Worm (Caenorhabditis elegans) whole organism, L3 larva: ENCODE measurements around the gene K02E2.1.

ENCODE experiments used
- R02D3.7 ChIP-seq: fragments of 150-350 bp; optimal IDR thresholded peaks from 2 replicates; lab custom pipeline; 2014; ENCODE audit warnings: missing biosample characterization, missing genetic modification characterization
- ZK546.5 ChIP-seq: sonication (generic microtip); optimal IDR thresholded peaks from 2 replicates; lab custom pipeline; 2017; ENCODE audit warnings: missing biosample characterization, missing genetic modification characterization
- aly-2 ChIP-seq: fragments of 150-350 bp; optimal IDR thresholded peaks from 2 replicates; lab custom pipeline; 2014; ENCODE audit warnings: missing biosample characterization, missing genetic modification characterization
- ama-1 ChIP-seq: fragments of 150-350 bp; optimal IDR thresholded peaks from 2 replicates; lab custom pipeline; 2018
- ceh-16 ChIP-seq: sonication (generic microtip); optimal IDR thresholded peaks from 2 replicates; lab custom pipeline; 2017; ENCODE audit warnings: missing biosample characterization, missing genetic modification characterization
- ceh-28 ChIP-seq: fragments of 150-350 bp; optimal IDR thresholded peaks from 2 replicates; lab custom pipeline; 2014; ENCODE audit warnings: missing biosample characterization, missing genetic modification reagents, missing genetic modification characterization
- ceh-82 ChIP-seq: fragments of 150-350 bp; optimal IDR thresholded peaks from 2 replicates; lab custom pipeline; 2014; ENCODE audit warnings: missing biosample characterization, missing genetic modification characterization
- ceh-9 ChIP-seq: sonication (generic microtip); optimal IDR thresholded peaks from 2 replicates; lab custom pipeline; 2018; ENCODE audit warnings: missing biosample characterization, missing genetic modification characterization
- daf-12 ChIP-seq: fragments of 150-350 bp; optimal IDR thresholded peaks from 2 replicates; lab custom pipeline; 2014; ENCODE audit warnings: missing biosample characterization, missing genetic modification reagents, missing genetic modification characterization
- egl-27 ChIP-seq: sonication (generic microtip); optimal IDR thresholded peaks from 4 replicates; lab custom pipeline; 2017; ENCODE audit warnings: missing biosample characterization, missing genetic modification reagents, missing genetic modification characterization
- egl-5 ChIP-seq: fragments of 150-350 bp; optimal IDR thresholded peaks from 2 replicates; lab custom pipeline; 2017; ENCODE audit warnings: missing biosample characterization, missing genetic modification reagents, missing genetic modification characterization, inconsistent platforms
- elt-1 ChIP-seq: fragments of 150-350 bp; optimal IDR thresholded peaks from 2 replicates; lab custom pipeline; 2014; ENCODE audit warnings: missing biosample characterization, missing genetic modification characterization
- elt-2 ChIP-seq: sonication (generic microtip); optimal IDR thresholded peaks from 2 replicates; lab custom pipeline; 2016; ENCODE audit warnings: missing genetic modification reagents, mild to moderate bottlenecking, missing genetic modification characterization, missing compliant biosample characterization
- elt-3 ChIP-seq, 3 experiments: fragments of 150-350 bp in 1 of 3; sonication (generic microtip) in 2 of 3; optimal IDR thresholded peaks; 2 replicates in 2 of 3; 4 replicates in 1 of 3; lab custom pipeline; 2014 to 2017; ENCODE audit warnings: missing biosample characterization in 3 of 3, missing genetic modification characterization in 3 of 3
- eor-1 ChIP-seq, 2 experiments: fragments of 150-350 bp; optimal IDR thresholded peaks; 2 replicates each; lab custom pipeline; 2014 to 2018; ENCODE audit warnings: missing biosample characterization in 2 of 2, missing genetic modification characterization in 2 of 2
- fkh-10 ChIP-seq: sonication (generic microtip); optimal IDR thresholded peaks from 2 replicates; lab custom pipeline; 2017; ENCODE audit warnings: missing biosample characterization, missing genetic modification reagents, missing genetic modification characterization
- fkh-2 ChIP-seq: fragments of 150-350 bp; optimal IDR thresholded peaks from 2 replicates; lab custom pipeline; 2014; ENCODE audit warnings: missing biosample characterization, missing genetic modification reagents, missing genetic modification characterization
- fos-1 ChIP-seq: fragments of 150-350 bp; optimal IDR thresholded peaks from 2 replicates; lab custom pipeline; 2014; ENCODE audit warnings: missing biosample characterization, missing genetic modification characterization
- hmg-11 ChIP-seq: sonication (generic microtip); optimal IDR thresholded peaks from 2 replicates; lab custom pipeline; 2016; ENCODE audit warnings: missing genetic modification characterization, missing compliant biosample characterization
- jun-1 ChIP-seq: fragments of 150-350 bp; optimal IDR thresholded peaks from 2 replicates; lab custom pipeline; 2014; ENCODE audit warnings: missing biosample characterization, missing genetic modification reagents, missing genetic modification characterization
- lin-15B ChIP-seq: fragments of 150-350 bp; optimal IDR thresholded peaks from 2 replicates; lab custom pipeline; 2014; ENCODE audit warnings: missing biosample characterization, missing genetic modification characterization
- lin-39 ChIP-seq: fragments of 150-350 bp; optimal IDR thresholded peaks from 2 replicates; lab custom pipeline; 2018; ENCODE audit warnings: missing biosample characterization, missing genetic modification reagents, missing genetic modification characterization
- lsy-12 ChIP-seq: sonication (generic microtip); optimal IDR thresholded peaks from 2 replicates; lab custom pipeline; 2016; ENCODE audit warnings: mild to moderate bottlenecking, missing genetic modification characterization, missing compliant biosample characterization
- mdl-1 ChIP-seq: fragments of 150-350 bp; optimal IDR thresholded peaks from 2 replicates; lab custom pipeline; 2014; ENCODE audit warnings: missing biosample characterization, missing genetic modification characterization
- mml-1 ChIP-seq: fragments of 150-350 bp; sonication (generic microtip); optimal IDR thresholded peaks from 3 replicates; lab custom pipeline; 2014; ENCODE audit warnings: missing biosample characterization, missing genetic modification characterization
- nfya-1 ChIP-seq: sonication (generic microtip); optimal IDR thresholded peaks from 2 replicates; lab custom pipeline; 2017; ENCODE audit warnings: missing genetic modification characterization, mild to moderate bottlenecking, missing compliant biosample characterization, antibody characterized with exemption, moderate library complexity; ENCODE audit not compliant: insufficient read depth
- nhr-11 ChIP-seq: fragments of 150-350 bp; optimal IDR thresholded peaks from 2 replicates; lab custom pipeline; 2014; ENCODE audit warnings: missing biosample characterization, missing genetic modification characterization
- nhr-12 ChIP-seq: fragments of 150-350 bp; optimal IDR thresholded peaks from 2 replicates; lab custom pipeline; 2014; ENCODE audit warnings: missing biosample characterization, missing genetic modification characterization
- nhr-23 ChIP-seq: fragments of 150-350 bp; optimal IDR thresholded peaks from 2 replicates; lab custom pipeline; 2014; ENCODE audit warnings: missing biosample characterization, missing genetic modification reagents, missing genetic modification characterization
- nhr-237 ChIP-seq: fragments of 150-350 bp; optimal IDR thresholded peaks from 2 replicates; lab custom pipeline; 2014; ENCODE audit warnings: missing biosample characterization, missing genetic modification characterization
- nhr-25 ChIP-seq: sonication (generic microtip); optimal IDR thresholded peaks from 2 replicates; lab custom pipeline; 2017; ENCODE audit warnings: missing biosample characterization, missing genetic modification characterization
- nhr-28 ChIP-seq: fragments of 150-350 bp; optimal IDR thresholded peaks from 2 replicates; lab custom pipeline; 2014; ENCODE audit warnings: missing biosample characterization, missing genetic modification characterization
- nhr-43 ChIP-seq: sonication (generic microtip); optimal IDR thresholded peaks from 2 replicates; lab custom pipeline; 2016; ENCODE audit warnings: mild to moderate bottlenecking, missing genetic modification characterization, missing compliant biosample characterization; ENCODE audit not compliant: poor library complexity, severe bottlenecking
- nhr-67 ChIP-seq: fragments of 150-350 bp; optimal IDR thresholded peaks from 2 replicates; lab custom pipeline; 2014; ENCODE audit warnings: missing biosample characterization, missing genetic modification characterization
- nhr-76 ChIP-seq: fragments of 150-350 bp; sonication (generic microtip); optimal IDR thresholded peaks from 5 replicates; lab custom pipeline; 2014; ENCODE audit warnings: missing biosample characterization, missing genetic modification characterization
- nhr-77 ChIP-seq: fragments of 150-350 bp; optimal IDR thresholded peaks from 2 replicates; lab custom pipeline; 2014; ENCODE audit warnings: missing biosample characterization, missing genetic modification characterization
- pha-4 ChIP-seq: fragments of 150-350 bp; optimal IDR thresholded peaks from 2 replicates; lab custom pipeline; 2014; ENCODE audit warnings: missing biosample characterization, missing genetic modification reagents, missing genetic modification characterization
- pqm-1 ChIP-seq: fragments of 150-350 bp; optimal IDR thresholded peaks from 2 replicates; lab custom pipeline; 2017; ENCODE audit warnings: missing biosample characterization, missing genetic modification characterization, inconsistent platforms
- sea-2 ChIP-seq: fragments of 150-350 bp; sonication (generic microtip); optimal IDR thresholded peaks from 4 replicates; lab custom pipeline; 2014; ENCODE audit warnings: missing biosample characterization, missing genetic modification reagents, missing genetic modification characterization
- skn-1 ChIP-seq: fragments of 150-350 bp; optimal IDR thresholded peaks from 2 replicates; lab custom pipeline; 2014; ENCODE audit warnings: missing biosample characterization, missing genetic modification characterization
- snpc-4 ChIP-seq: fragments of 150-350 bp; optimal IDR thresholded peaks from 2 replicates; lab custom pipeline; 2014; ENCODE audit warnings: missing biosample characterization, missing genetic modification characterization
- tbx-2 ChIP-seq: sonication (generic microtip); optimal IDR thresholded peaks from 2 replicates; lab custom pipeline; 2016; ENCODE audit warnings: mild to moderate bottlenecking, missing genetic modification characterization, missing compliant biosample characterization
- unc-39 ChIP-seq: sonication (generic microtip); optimal IDR thresholded peaks from 4 replicates; lab custom pipeline; 2017; ENCODE audit warnings: missing biosample characterization, missing genetic modification characterization
- unc-62 ChIP-seq: fragments of 150-350 bp; sonication (generic microtip); optimal IDR thresholded peaks from 4 replicates; lab custom pipeline; 2014; ENCODE audit warnings: missing biosample characterization, missing genetic modification reagents, missing genetic modification characterization
- zag-1 ChIP-seq: fragments of 150-350 bp; optimal IDR thresholded peaks from 2 replicates; lab custom pipeline; 2014; ENCODE audit warnings: missing biosample characterization, missing genetic modification characterization
- ztf-11 ChIP-seq: fragments of 150-350 bp; optimal IDR thresholded peaks from 2 replicates; lab custom pipeline; 2014; ENCODE audit warnings: missing biosample characterization, missing genetic modification characterization
- ztf-4 ChIP-seq: fragments of 150-350 bp; optimal IDR thresholded peaks from 2 replicates; lab custom pipeline; 2014; ENCODE audit warnings: missing biosample characterization, missing genetic modification characterization

K02E2.1 gene

DNA sequence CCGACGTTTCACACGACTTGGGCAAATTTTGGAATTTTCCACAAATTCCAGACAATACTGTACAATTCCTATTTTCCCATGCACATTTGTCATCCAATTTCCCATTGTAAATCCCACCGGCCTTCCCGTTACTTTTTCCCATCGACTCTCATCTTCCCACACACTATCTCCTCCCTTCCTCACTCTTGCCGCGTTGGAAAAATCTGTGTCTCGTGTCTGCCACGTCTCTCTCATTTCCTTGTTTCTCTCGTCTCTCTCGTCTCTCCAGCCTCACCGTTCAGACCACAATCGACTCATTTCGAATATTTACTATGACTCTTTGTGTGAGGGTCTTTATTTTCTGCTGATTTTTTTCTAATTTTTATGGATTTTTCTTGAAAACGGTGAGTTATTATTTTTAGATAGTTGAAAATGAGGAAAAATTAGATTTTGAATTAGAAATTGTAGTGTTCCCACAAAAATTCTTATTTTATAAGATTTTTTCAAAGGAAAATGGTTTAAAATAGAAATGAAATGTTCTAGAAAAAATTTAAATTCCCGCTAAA, 31.8 kb downstream of the K02E2.1 start, which contains the start of gene K02E2.11:
Gene K02E2.11, plus strand, starts transcription at position 251 of the 545 bp plus-strand sequence.
- TF ChIP-seq ceh-16 (tag; lab: Kevin White, UChicago), result no peak
- TF ChIP-seq mdl-1 (tag; lab: Kevin White, UChicago), result no peak
- TF ChIP-seq skn-1 (tag; lab: Kevin White, UChicago), result peak; percentile 38
- TF ChIP-seq pha-4 (tag; lab: Kevin White, UChicago), result peak; percentile 82
- no peak for TF ChIP-seq nhr-11 (tag; lab: Kevin White, UChicago)
- TF ChIP-seq nfya-1 (tag; lab: Kevin White, UChicago), result peak; percentile 61
- no peak for TF ChIP-seq jun-1 (tag; lab: Kevin White, UChicago)
- TF ChIP-seq egl-27 (tag; lab: Kevin White, UChicago), result no peak
- TF ChIP-seq nhr-76 (tag; lab: Kevin White, UChicago), result no peak
- no peak for TF ChIP-seq fkh-2 (tag; lab: Kevin White, UChicago)
- no peak for TF ChIP-seq ceh-28
- no peak for TF ChIP-seq nhr-237
- TF ChIP-seq elt-3 (tag; optimal IDR thresholded peaks at IDR 0.05; lab: Kevin White, UChicago), result no peak
- TF ChIP-seq ZK546.5 (tag; lab: Kevin White, UChicago), result no peak
- no peak for TF ChIP-seq unc-39 (tag; lab: Kevin White, UChicago)
- no peak for TF ChIP-seq daf-12 (tag; lab: Kevin White, UChicago)
- TF ChIP-seq zag-1 (tag; lab: Kevin White, UChicago), result no peak
- TF ChIP-seq unc-62, result no peak
- peak; percentile 10 for TF ChIP-seq nhr-23 (tag; lab: Kevin White, UChicago)
- TF ChIP-seq ztf-11, result no peak
- no peak for TF ChIP-seq R02D3.7 (tag; lab: Kevin White, UChicago)
- TF ChIP-seq snpc-4 (tag; lab: Kevin White, UChicago), result peak; percentile 18
- no peak for TF ChIP-seq fkh-10 (GFP tag; lab: Kevin White, UChicago)
- TF ChIP-seq nhr-77 (tag; lab: Kevin White, UChicago), result no peak
- TF ChIP-seq nhr-67, result no peak
- no peak for TF ChIP-seq nhr-12
- TF ChIP-seq nhr-25 (tag; lab: Kevin White, UChicago), result peak; percentile 27
- TF ChIP-seq mml-1 (tag; lab: Kevin White, UChicago), result no peak
- no peak for TF ChIP-seq sea-2
- no peak for TF ChIP-seq ama-1 (lab: Kevin White, UChicago)
- no peak for TF ChIP-seq nhr-43 (tag; lab: Kevin White, UChicago)
- TF ChIP-seq pqm-1, result no peak
- peak; percentile 88 for TF ChIP-seq hmg-11 (tag; lab: Kevin White, UChicago)
- no peak for TF ChIP-seq ztf-4 (tag; lab: Kevin White, UChicago)
- no peak for TF ChIP-seq elt-1
- TF ChIP-seq ceh-82, result no peak
- peak; percentile 5 for TF ChIP-seq lin-39 (tag; lab: Kevin White, UChicago)
- TF ChIP-seq egl-5 (tag; lab: Kevin White, UChicago), result peak; percentile 71
- peak; percentile 11 for TF ChIP-seq lin-15B
- TF ChIP-seq fos-1 (tag; lab: Kevin White, UChicago), result no peak
- no peak for TF ChIP-seq lsy-12 (tag; lab: Kevin White, UChicago)
- no peak for TF ChIP-seq tbx-2 (tag; lab: Kevin White, UChicago)
- TF ChIP-seq eor-1 (tag; optimal IDR thresholded peaks at IDR 0.05; lab: Kevin White, UChicago), result no peak
- no peak for TF ChIP-seq nhr-28 (tag; lab: Kevin White, UChicago)
- TF ChIP-seq ceh-9 (tag; lab: Kevin White, UChicago), result no peak
- TF ChIP-seq elt-2 (tag; lab: Kevin White, UChicago), result no peak
- TF ChIP-seq aly-2 (tag; lab: Kevin White, UChicago), result no peak
